Worm (Caenorhabditis elegans) whole organism, L4 larva: Measurements from ENCODE around the gene adm-4.

Experiments
- F37D6.2 ChIP-seq: sonication (generic microtip); optimal IDR thresholded peaks from 2 replicates; lab custom pipeline; 2016; ENCODE audit warnings: mild to moderate bottlenecking, missing genetic modification characterization, missing compliant biosample characterization
- R02D3.7 ChIP-seq: fragments of 150-350 bp; sonication (generic microtip); optimal IDR thresholded peaks from 3 replicates; lab custom pipeline; 2014; ENCODE audit warnings: missing biosample characterization, missing genetic modification characterization
- T20F7.1 ChIP-seq: fragments of 200-800 bp; sonication (Bioruptor generic); optimal IDR thresholded peaks from 2 replicates; lab custom pipeline; 2018; ENCODE audit warnings: mild to moderate bottlenecking, missing genetic modification characterization, missing compliant biosample characterization
- Y48G9A.11 ChIP-seq: fragments of 200-800 bp; sonication (Bioruptor generic); IDR thresholded peaks from 2 replicates; pipeline ENCODE4 v1.3.6; 2022; ENCODE audit warnings: missing genetic modification reagents, missing genetic modification characterization, missing compliant biosample characterization
- ZK337.2 ChIP-seq: fragments of 200-800 bp; sonication (Bioruptor generic); IDR thresholded peaks from 2 replicates; pipeline ENCODE4 v1.3.6; 2022; ENCODE audit warnings: missing genetic modification reagents, missing genetic modification characterization, missing compliant biosample characterization
- ZK546.5 ChIP-seq, 2 experiments: sonication (generic microtip); optimal IDR thresholded peaks; 2 replicates each; lab custom pipeline; 2017; ENCODE audit warnings: missing biosample characterization in 2 of 2, missing genetic modification characterization in 2 of 2
- aha-1 ChIP-seq: fragments of 150-350 bp; peaks from one replicate; lab custom pipeline; 2014; ENCODE audit warnings: missing biosample characterization, missing genetic modification characterization
- attf-4 ChIP-seq: sonication (generic microtip); optimal IDR thresholded peaks from 3 replicates; lab custom pipeline; 2017; ENCODE audit warnings: missing biosample characterization, missing genetic modification characterization
- ceh-28 ChIP-seq: fragments of 150-350 bp; optimal IDR thresholded peaks from 2 replicates; lab custom pipeline; 2014; ENCODE audit warnings: missing biosample characterization, missing genetic modification reagents, missing genetic modification characterization
- ceh-32 ChIP-seq: sonication (generic microtip); optimal IDR thresholded peaks from 2 replicates; lab custom pipeline; 2016; ENCODE audit warnings: mild to moderate bottlenecking, missing genetic modification characterization, missing compliant biosample characterization; ENCODE audit not compliant: poor library complexity
- ceh-62 ChIP-seq: sonication (generic microtip); optimal IDR thresholded peaks from 2 replicates; lab custom pipeline; 2017; ENCODE audit warnings: missing biosample characterization, missing genetic modification characterization
- ctbp-1 ChIP-seq: fragments of 200-800 bp; sonication (Bioruptor generic); IDR thresholded peaks from 2 replicates; pipeline ENCODE4 v1.3.6; 2022; ENCODE audit warnings: missing genetic modification reagents, missing genetic modification characterization, missing compliant biosample characterization
- daf-12 ChIP-seq: fragments of 150-350 bp; optimal IDR thresholded peaks from 2 replicates; lab custom pipeline; 2014; ENCODE audit warnings: missing biosample characterization, missing genetic modification reagents, missing genetic modification characterization
- daf-16 ChIP-seq, 3 experiments: sonication (generic microtip); optimal IDR thresholded peaks; 2 replicates each; lab custom pipeline; 2016 to 2017; ENCODE audit warnings: missing genetic modification characterization in 3 of 3, missing genetic modification reagents in 3 of 3, mild to moderate bottlenecking in 2 of 3, missing compliant biosample characterization in 2 of 3, missing biosample characterization in 1 of 3, moderate library complexity in 1 of 3
- daf-19 ChIP-seq: fragments of 200-800 bp; sonication (Bioruptor generic); conservative IDR thresholded peaks from 2 replicates; pipeline ENCODE4 v1.3.6; 2022; ENCODE audit warnings: missing genetic modification characterization, missing compliant biosample characterization
- daf-8 ChIP-seq: fragments of 200-800 bp; sonication (Bioruptor generic); IDR thresholded peaks from 2 replicates; pipeline ENCODE4 v1.3.6; 2022; ENCODE audit warnings: missing genetic modification characterization, missing compliant biosample characterization
- dmd-8 ChIP-seq: fragments of 200-800 bp; sonication (Bioruptor generic); IDR thresholded peaks from 2 replicates; pipeline ENCODE4 v1.3.6; 2022; ENCODE audit warnings: missing genetic modification characterization, missing compliant biosample characterization
- dmd-9 ChIP-seq: fragments of 200-800 bp; sonication (Bioruptor generic); IDR thresholded peaks from 2 replicates; pipeline ENCODE4 v1.3.6; 2022; ENCODE audit warnings: missing genetic modification reagents, missing genetic modification characterization, missing compliant biosample characterization
- dpl-1 ChIP-seq: fragments of 150-350 bp; optimal IDR thresholded peaks from 2 replicates; lab custom pipeline; 2014; ENCODE audit warnings: missing biosample characterization, missing genetic modification reagents, missing genetic modification characterization
- dve-1 ChIP-seq: sonication (generic microtip); optimal IDR thresholded peaks from 2 replicates; lab custom pipeline; 2017; ENCODE audit warnings: antibody characterized with exemption, mild to moderate bottlenecking, missing genetic modification characterization, missing compliant biosample characterization; ENCODE audit not compliant: insufficient read depth
- egl-43 ChIP-seq: fragments of 200-800 bp; sonication (Bioruptor generic); IDR thresholded peaks from 2 replicates; pipeline ENCODE4 v1.3.6; 2022; ENCODE audit warnings: missing genetic modification reagents, missing genetic modification characterization, missing compliant biosample characterization
- hif-1 ChIP-seq, 2 experiments: sonication (generic microtip); optimal IDR thresholded peaks; 2 replicates each; lab custom pipeline; 2016 to 2017; ENCODE audit warnings: missing compliant biosample characterization in 2 of 2, missing genetic modification characterization in 2 of 2, missing genetic modification reagents in 2 of 2, missing genotype in 2 of 2, mild to moderate bottlenecking in 1 of 2
- hlh-30 ChIP-seq: sonication (generic microtip); optimal IDR thresholded peaks from 2 replicates; lab custom pipeline; 2017; ENCODE audit warnings: antibody characterized with exemption, mild to moderate bottlenecking, missing genetic modification characterization, missing compliant biosample characterization; ENCODE audit not compliant: insufficient read depth
- hmg-1.1 ChIP-seq: fragments of 200-800 bp; sonication (Bioruptor generic); IDR thresholded peaks from 2 replicates; pipeline ENCODE4 v1.3.6; 2022; ENCODE audit warnings: missing genetic modification reagents, missing genetic modification characterization, missing compliant biosample characterization
- lin-13 ChIP-seq: fragments of 150-350 bp; optimal IDR thresholded peaks from 2 replicates; lab custom pipeline; 2014; ENCODE audit warnings: missing biosample characterization, missing genetic modification reagents, missing genetic modification characterization
- lin-29 ChIP-seq: fragments of 200-800 bp; sonication (Bioruptor generic); IDR thresholded peaks from 2 replicates; pipeline ENCODE4 v1.3.6; 2022; ENCODE audit warnings: missing genetic modification reagents, missing genetic modification characterization, missing compliant biosample characterization
- lin-39 ChIP-seq: fragments of 150-350 bp; optimal IDR thresholded peaks from 2 replicates; lab custom pipeline; 2014; ENCODE audit warnings: missing biosample characterization, missing genetic modification reagents, missing genetic modification characterization
- lir-3 ChIP-seq: sonication (generic microtip); optimal IDR thresholded peaks from 2 replicates; lab custom pipeline; 2016; ENCODE audit warnings: mild to moderate bottlenecking, missing genetic modification characterization, missing compliant biosample characterization
- lsy-2 ChIP-seq, 2 experiments: fragments of 150-350 bp in 1 of 2; sonication (generic microtip) in 1 of 2; optimal IDR thresholded peaks; 2 replicates each; lab custom pipeline; 2014 to 2017; ENCODE audit warnings: missing biosample characterization in 2 of 2, missing genetic modification characterization in 2 of 2
- madf-5 ChIP-seq, 2 experiments: fragments of 200-800 bp; sonication (Bioruptor generic); IDR thresholded peaks; 2 replicates each; pipeline ENCODE4 v1.3.6; 2022; ENCODE audit warnings: missing compliant biosample characterization in 2 of 2, missing genetic modification characterization in 2 of 2
- madf-9 ChIP-seq: fragments of 200-800 bp; sonication (Bioruptor generic); conservative IDR thresholded peaks from 2 replicates; pipeline ENCODE4 v1.3.6; 2022; ENCODE audit warnings: missing genetic modification reagents, missing genetic modification characterization, missing compliant biosample characterization
- mdl-1 ChIP-seq, 2 experiments: fragments of 150-350 bp in 1 of 2; sonication (generic microtip) in 1 of 2; optimal IDR thresholded peaks; 2 replicates each; lab custom pipeline; 2014 to 2017; ENCODE audit warnings: missing biosample characterization in 2 of 2, missing genetic modification characterization in 2 of 2
- mdt-29 ChIP-seq: fragments of 200-800 bp; sonication (Bioruptor generic); IDR thresholded peaks from 2 replicates; pipeline ENCODE4 v1.3.6; 2022; ENCODE audit warnings: missing genetic modification reagents, missing genetic modification characterization, missing compliant biosample characterization
- mep-1 ChIP-seq: fragments of 150-350 bp; sonication (generic microtip); optimal IDR thresholded peaks from 3 replicates; lab custom pipeline; 2014; ENCODE audit warnings: missing biosample characterization, missing genetic modification characterization
- mes-2 ChIP-seq: sonication (generic microtip); optimal IDR thresholded peaks from 2 replicates; lab custom pipeline; 2016; ENCODE audit warnings: missing genotype, mild to moderate bottlenecking, missing genetic modification characterization, missing compliant biosample characterization; ENCODE audit not compliant: poor library complexity, severe bottlenecking
- nhr-10 ChIP-seq: fragments of 150-350 bp; optimal IDR thresholded peaks from 2 replicates; lab custom pipeline; 2014; ENCODE audit warnings: missing biosample characterization, missing genetic modification characterization
- nhr-28 ChIP-seq: fragments of 150-350 bp; optimal IDR thresholded peaks from 2 replicates; lab custom pipeline; 2014; ENCODE audit warnings: missing biosample characterization, missing genetic modification characterization
- nhr-76 ChIP-seq: fragments of 150-350 bp; optimal IDR thresholded peaks from 2 replicates; lab custom pipeline; 2014; ENCODE audit warnings: missing biosample characterization, missing genetic modification characterization
- nhr-77 ChIP-seq: fragments of 150-350 bp; optimal IDR thresholded peaks from 2 replicates; lab custom pipeline; 2014; ENCODE audit warnings: missing biosample characterization, missing genetic modification characterization
- pqm-1 ChIP-seq: sonication (generic microtip); optimal IDR thresholded peaks from 2 replicates; lab custom pipeline; 2017; ENCODE audit warnings: missing biosample characterization, missing genetic modification characterization
- rbr-2 ChIP-seq: sonication (generic microtip); optimal IDR thresholded peaks from 2 replicates; lab custom pipeline; 2016; ENCODE audit warnings: missing genotype, missing genetic modification characterization, missing compliant biosample characterization
- set-16 ChIP-seq: fragments of 200-800 bp; sonication (Bioruptor generic); IDR thresholded peaks from 2 replicates; pipeline ENCODE4 v1.3.6; 2022; ENCODE audit warnings: missing genetic modification reagents, missing genetic modification characterization, missing compliant biosample characterization
- snpc-4 ChIP-seq: fragments of 150-350 bp; optimal IDR thresholded peaks from 2 replicates; lab custom pipeline; 2014; ENCODE audit warnings: missing biosample characterization, missing genetic modification characterization
- spr-1 ChIP-seq: sonication (generic microtip); optimal IDR thresholded peaks from 2 replicates; lab custom pipeline; 2016; ENCODE audit warnings: mild to moderate bottlenecking, missing genetic modification characterization, missing compliant biosample characterization
- spr-3 ChIP-seq: fragments of 200-800 bp; sonication (Bioruptor generic); optimal IDR thresholded peaks from 2 replicates; lab custom pipeline; 2018; ENCODE audit warnings: mild to moderate bottlenecking, missing genetic modification characterization, missing compliant biosample characterization
- unc-62 ChIP-seq, 3 experiments: fragments of 150-350 bp in 1 of 3; sonication (generic microtip); optimal IDR thresholded peaks in 2 of 3; peaks in 1 of 3; 1 replicate in 1 of 3; 2 replicates in 2 of 3; lab custom pipeline; 2014 to 2017; ENCODE audit warnings: missing biosample characterization in 3 of 3, missing genetic modification characterization in 3 of 3, missing genetic modification reagents in 3 of 3, missing genotype in 1 of 3
- vab-7 ChIP-seq: fragments of 200-800 bp; sonication (Bioruptor generic); IDR thresholded peaks from 2 replicates; pipeline ENCODE4 v1.3.6; 2022; ENCODE audit warnings: missing genetic modification reagents, missing genetic modification characterization, missing compliant biosample characterization
- zip-11 ChIP-seq: fragments of 200-800 bp; sonication (Bioruptor generic); IDR thresholded peaks from 2 replicates; pipeline ENCODE4 v1.3.6; 2022; ENCODE audit warnings: missing genetic modification characterization, missing compliant biosample characterization
- zip-2 ChIP-seq: fragments of 150-350 bp; optimal IDR thresholded peaks from 2 replicates; lab custom pipeline; 2014; ENCODE audit warnings: missing biosample characterization, missing genetic modification characterization

Gene adm-4

ce11 chrX:7794306-7794743, 3.8 kb downstream of the adm-4 start (continued):
- TF ChIP-seq attf-4 (tag; lab: Kevin White, UChicago), result no peak
- TF ChIP-seq zip-11 (GFP tag; lab: Robert Waterston, UW), result no peak
- TF ChIP-seq lin-39, result no peak
- TF ChIP-seq madf-5 (GFP tag; IDR thresholded peaks at IDR 0.05; lab: Robert Waterston, UW), result peak in 1 of 2 experiments; percentile 64; a peak in 1 of 4 replicates
- TF ChIP-seq madf-9 (GFP tag; lab: Robert Waterston, UW), result peak; percentile 31; the same call in 1 of the 2 replicates
- peak; percentile 41 for TF ChIP-seq nhr-77 (tag; lab: Kevin White, UChicago)
- peak; percentile 83 for TF ChIP-seq dmd-8 (GFP tag; lab: Robert Waterston, UW)
- peak; percentile 68 for TF ChIP-seq lir-3 (tag; lab: Kevin White, UChicago)
- no peak for TF ChIP-seq ceh-62 (tag; lab: Kevin White, UChicago)
- peak; percentile 24 for TF ChIP-seq spr-3 (GFP tag; lab: Kevin White, UChicago)
- TF ChIP-seq set-16 (GFP tag; lab: Robert Waterston, UW), result no peak
- no peak for TF ChIP-seq nhr-76 (tag; lab: Kevin White, UChicago)
- peak; percentile 74 for TF ChIP-seq vab-7 (GFP tag; lab: Robert Waterston, UW)
- TF ChIP-seq Y48G9A.11 (GFP tag; lab: Robert Waterston, UW), result peak; percentile 73; the same call in 1 of the 2 replicates
- TF ChIP-seq egl-43 (GFP tag; lab: Robert Waterston, UW), result peak; percentile 90
- TF ChIP-seq unc-62 (GFP tag; optimal IDR thresholded peaks at IDR 0.05 in 1 of 2; lab: Kevin White, UChicago), result peak in 1 of 2 experiments; percentile 41
- no peak for TF ChIP-seq unc-62 (tag; optimal IDR thresholded peaks at IDR 0.05; lab: Kevin White, UChicago)
- TF ChIP-seq mdl-1 (tag; optimal IDR thresholded peaks at IDR 0.05; lab: Kevin White, UChicago), result no peak
- TF ChIP-seq mep-1, result peak; percentile 40
- TF ChIP-seq hmg-1.1 (GFP tag; lab: Robert Waterston, UW), result peak; percentile 80
- no peak for TF ChIP-seq daf-8 (GFP tag; lab: Robert Waterston, UW)
- no peak for TF ChIP-seq ZK546.5 (tag; optimal IDR thresholded peaks at IDR 0.05; lab: Kevin White, UChicago)
- peak in 1 of 2 experiments; percentile 1 for TF ChIP-seq hif-1 (tag; optimal IDR thresholded peaks at IDR 0.05; lab: Kevin White, UChicago)
- TF ChIP-seq F37D6.2, result no peak
- peak; percentile 72; the same call in 1 of the 2 replicates for TF ChIP-seq dmd-9
- peak; percentile 48 for TF ChIP-seq hlh-30 (tag; lab: Kevin White, UChicago)
- peak; percentile 30 for TF ChIP-seq nhr-28 (tag; lab: Kevin White, UChicago)
- no peak for TF ChIP-seq mdt-29 (GFP tag; lab: Robert Waterston, UW)
- no peak for TF ChIP-seq nhr-10 (tag; lab: Kevin White, UChicago)
- TF ChIP-seq zip-2 (tag; lab: Kevin White, UChicago), result no peak
- no peak for TF ChIP-seq lin-29 (GFP tag; lab: Robert Waterston, UW)
- peak; percentile 7 for TF ChIP-seq spr-1 (tag; lab: Kevin White, UChicago)
- TF ChIP-seq ctbp-1, result peak; percentile 83
- TF ChIP-seq lsy-2 (tag; optimal IDR thresholded peaks at IDR 0.05; lab: Kevin White, UChicago), result peak in 1 of 2 experiments; percentile 47
- peak; percentile 36; the same call in 1 of the 2 replicates for TF ChIP-seq daf-19
- no peak for TF ChIP-seq R02D3.7
- peak; percentile 26 for TF ChIP-seq dpl-1 (GFP tag; lab: Kevin White, UChicago)
- TF ChIP-seq, all 104 proteins: peak for 52

- TF ChIP-seq mes-2 (peak; percentile 54), aha-1 (tag; lab: Kevin White, UChicago) (peak; percentile 66), daf-16 (GFP tag; optimal IDR thresholded peaks at IDR 0.05; lab: Kevin White, UChicago) (no peak), daf-16 (tag; optimal IDR thresholded peaks at IDR 0.05; lab: Kevin White, UChicago) (peak; percentile 32), dve-1 (tag; lab: Kevin White, UChicago) (peak; percentile 13), ceh-28 (tag; lab: Kevin White, UChicago) (peak; percentile 82), hlh-30 (tag; lab: Kevin White, UChicago) (peak; percentile 79), madf-5 (GFP tag; IDR thresholded peaks at IDR 0.05; lab: Robert Waterston, UW) (0 out of 4 replicates have a peak, but pooled peaks of 1 of the 2 experiments have one; percentile 18), lin-13 (GFP tag; lab: Kevin White, UChicago) (no peak), ceh-32 (tag; lab: Kevin White, UChicago) (no peak), rbr-2 (peak; percentile 8), mdl-1 (tag; optimal IDR thresholded peaks at IDR 0.05; lab: Kevin White, UChicago) (peak; percentile 80 to 86), ZK337.2 (GFP tag; lab: Robert Waterston, UW) (no peak), daf-12 (tag; lab: Kevin White, UChicago) (no peak), pqm-1 (no peak), snpc-4 (tag; lab: Kevin White, UChicago) (no peak), T20F7.1 (GFP tag; lab: Kevin White, UChicago) (no peak)
These were observed 4.6 kb downstream of the adm-4 start, which contains the start of gene ZK154.6 for ce11 chrX:7793377-7794041. ZK154.6 (minus strand) TSS chrX:7793563.
